Fruit fly (Drosophila melanogaster) whole organism, wandering third instar larva: ENCODE measurements around the gene yellow-f2.

Source experiments
- CG32264 ChIP-seq: fragments of 200-800 bp; sonication (Bioruptor generic); optimal IDR thresholded peaks from 2 replicates; lab custom pipeline; 2016; ENCODE audit warnings: missing biosample characterization, missing genetic modification characterization
- CG9705 ChIP-seq: fragments of 200-800 bp; sonication (Bioruptor generic); optimal IDR thresholded peaks from 2 replicates; lab custom pipeline; 2018; ENCODE audit warnings: missing biosample characterization, mild to moderate bottlenecking, missing genetic modification characterization
- Dif ChIP-seq: fragments of 200-275, 200-300 bp; sonication (Bioruptor generic); optimal IDR thresholded peaks from 2 replicates; lab custom pipeline; 2018; ENCODE audit warnings: missing biosample characterization, missing genetic modification characterization; ENCODE audit not compliant: partially characterized antibody
- pan ChIP-seq: fragments of >200 bp; optimal IDR thresholded peaks from 2 replicates; lab custom pipeline; 2017

DNA sequence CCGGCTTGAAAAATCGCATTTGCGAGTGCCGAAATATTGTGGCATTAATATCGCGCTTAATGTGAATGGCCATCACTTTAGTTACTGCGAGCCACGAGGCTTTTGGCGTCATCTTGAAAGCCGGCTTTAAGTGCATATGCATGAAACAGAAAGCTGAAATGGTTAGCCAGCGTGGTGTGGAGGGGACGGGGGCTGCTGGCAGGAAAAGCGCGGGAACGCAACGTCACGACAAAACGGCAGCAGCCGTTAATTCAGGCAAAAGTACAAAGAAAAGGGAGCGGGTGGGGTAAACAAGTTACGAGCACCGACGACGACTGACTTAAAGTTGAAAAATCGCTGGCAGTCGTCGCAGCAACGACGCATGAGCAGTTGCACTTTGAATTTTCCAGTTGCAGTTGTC, 20.5 kb upstream of the yellow-f2 start:
- TF ChIP-seq CG32264 (GFP tag; lab: Kevin White, UChicago) (no peak), CG9705 (GFP tag; lab: Kevin White, UChicago) (no peak), Dif (GFP tag; lab: Kevin White, UChicago) (no peak), pan (lab: Kevin White, UChicago) (no peak)
